Worm (Caenorhabditis elegans) whole organism, late embryonic: ENCODE data around the gene F38B2.6.

Experiments used
- F13H6.1 ChIP-seq: sonication (generic microtip); optimal IDR thresholded peaks from 2 replicates; lab custom pipeline; 2016; ENCODE audit warnings: missing genetic modification characterization, missing compliant biosample characterization
- ama-1 ChIP-seq: fragments of 150-350 bp; optimal IDR thresholded peaks from 2 replicates; lab custom pipeline; 2014
- fkh-10 ChIP-seq: fragments of 150-350 bp; optimal IDR thresholded peaks from 2 replicates; lab custom pipeline; 2014; ENCODE audit warnings: missing biosample characterization, missing genetic modification reagents, missing genetic modification characterization
- rnt-1 ChIP-seq: sonication (generic microtip); optimal IDR thresholded peaks from 2 replicates; lab custom pipeline; 2016; ENCODE audit warnings: missing genetic modification characterization, missing compliant biosample characterization
- sox-4 ChIP-seq: sonication (generic microtip); optimal IDR thresholded peaks from 2 replicates; lab custom pipeline; 2017; ENCODE audit warnings: mild to moderate bottlenecking, missing genetic modification characterization, inconsistent platforms, missing compliant biosample characterization

- TF ChIP-seq rnt-1 (tag; lab: Kevin White, UChicago) (peak; percentile 20), fkh-10 (GFP tag; lab: Kevin White, UChicago) (no peak), ama-1 (lab: Kevin White, UChicago) (no peak), sox-4 (tag; lab: Kevin White, UChicago) (no peak), F13H6.1 (tag; lab: Kevin White, UChicago) (no peak)
These were observed 18.6 kb downstream of the F38B2.6 start, which contains the start of gene C03A3.2 for ce11 chrX:11262319-11263074.
